Worm (Caenorhabditis elegans) whole organism, L1 larva: ENCODE measurements around the gene F58E6.5.
A peak's percentile ranks its signal among the peaks of the same experiment; 100 is the strongest.

Experiments
- C04F5.9 ChIP-seq: sonication (generic microtip); optimal IDR thresholded peaks from 2 replicates; lab custom pipeline; 2016; ENCODE audit warnings: missing genetic modification characterization, missing compliant biosample characterization
- C16A3.4 ChIP-seq: fragments of 150-350 bp; optimal IDR thresholded peaks from 2 replicates; lab custom pipeline; 2014; ENCODE audit warnings: missing biosample characterization, missing genetic modification characterization
- Y116A8C.19 ChIP-seq: sonication (generic microtip); optimal IDR thresholded peaks from 2 replicates; lab custom pipeline; 2016; ENCODE audit warnings: missing compliant biosample characterization, missing genetic modification characterization, borderline replicate concordance
- alr-1 ChIP-seq: fragments of 200-800 bp; sonication (Bioruptor generic); optimal IDR thresholded peaks from 2 replicates; lab custom pipeline; 2018; ENCODE audit warnings: borderline replicate concordance, mild to moderate bottlenecking, missing genetic modification characterization, missing compliant biosample characterization
- aly-2 ChIP-seq: fragments of 150-350 bp; optimal IDR thresholded peaks from 2 replicates; lab custom pipeline; 2014; ENCODE audit warnings: missing biosample characterization, missing genetic modification characterization
- ceh-82 ChIP-seq, 3 experiments: fragments of 150-350 bp in 1 of 3; sonication (generic microtip) in 2 of 3; optimal IDR thresholded peaks; 2 replicates each; lab custom pipeline; 2014 to 2017; ENCODE audit warnings: missing biosample characterization in 3 of 3, missing genetic modification characterization in 3 of 3
- ceh-90 ChIP-seq: sonication (generic microtip); optimal IDR thresholded peaks from 2 replicates; lab custom pipeline; 2016; ENCODE audit warnings: missing genetic modification characterization, missing compliant biosample characterization
- dsc-1 ChIP-seq: sonication (generic microtip); optimal IDR thresholded peaks from 2 replicates; lab custom pipeline; 2016; ENCODE audit warnings: mild to moderate bottlenecking, missing genetic modification characterization, missing compliant biosample characterization
- efl-1 ChIP-seq, 4 experiments: fragments of 150-350 bp; optimal IDR thresholded peaks in 3 of 4; peaks in 1 of 4; 1 replicate in 1 of 4; 2 replicates in 3 of 4; lab custom pipeline; 2014; ENCODE audit warnings: missing biosample characterization in 2 of 4, missing genetic modification characterization in 2 of 4, missing genetic modification reagents in 2 of 4
- efl-3 ChIP-seq: fragments of 200-800 bp; sonication (Bioruptor generic); optimal IDR thresholded peaks from 2 replicates; lab custom pipeline; 2018; ENCODE audit warnings: mild to moderate bottlenecking, missing genetic modification characterization, missing compliant biosample characterization
- elt-2 ChIP-seq: sonication (generic microtip); optimal IDR thresholded peaks from 2 replicates; lab custom pipeline; 2016; ENCODE audit warnings: missing genetic modification characterization, mild to moderate bottlenecking, inconsistent platforms, missing compliant biosample characterization, missing genetic modification reagents
- ets-5 ChIP-seq: fragments of 200-800 bp; sonication (Bioruptor generic); IDR thresholded peaks from 2 replicates; pipeline ENCODE4 v1.3.6; 2022; ENCODE audit warnings: missing genetic modification characterization, missing compliant biosample characterization
- fkh-10 ChIP-seq: sonication (generic microtip); optimal IDR thresholded peaks from 2 replicates; lab custom pipeline; 2017; ENCODE audit warnings: missing biosample characterization, missing genetic modification reagents, missing genetic modification characterization
- fkh-4 ChIP-seq: sonication (generic microtip); optimal IDR thresholded peaks from 2 replicates; lab custom pipeline; 2016; ENCODE audit warnings: missing compliant biosample characterization, missing genetic modification characterization, borderline replicate concordance
- fkh-8 ChIP-seq: sonication (generic microtip); optimal IDR thresholded peaks from 2 replicates; lab custom pipeline; 2016; ENCODE audit warnings: mild to moderate bottlenecking, missing genetic modification characterization, missing compliant biosample characterization
- fos-1 ChIP-seq: fragments of 150-350 bp; optimal IDR thresholded peaks from 2 replicates; lab custom pipeline; 2014; ENCODE audit warnings: missing biosample characterization, missing genetic modification characterization
- hlh-17 ChIP-seq: fragments of 200-800 bp; sonication (Bioruptor generic); optimal IDR thresholded peaks from 2 replicates; lab custom pipeline; 2018; ENCODE audit warnings: missing genetic modification characterization, mild to moderate bottlenecking, missing compliant biosample characterization, moderate library complexity, borderline replicate concordance
- isw-1 ChIP-seq: fragments of 200-800 bp; sonication (Bioruptor generic); IDR thresholded peaks from 2 replicates; pipeline ENCODE4 v1.3.6; 2022; ENCODE audit warnings: missing genetic modification characterization, missing compliant biosample characterization
- lin-13 ChIP-seq: fragments of 150-350 bp; optimal IDR thresholded peaks from 2 replicates; lab custom pipeline; 2014; ENCODE audit warnings: missing biosample characterization, missing genetic modification reagents, missing genetic modification characterization
- lin-15B ChIP-seq: fragments of 150-350 bp; sonication (generic microtip); optimal IDR thresholded peaks from 3 replicates; lab custom pipeline; 2014; ENCODE audit warnings: missing biosample characterization, missing genetic modification characterization
- lir-3 ChIP-seq: sonication (generic microtip); optimal IDR thresholded peaks from 2 replicates; lab custom pipeline; 2016; ENCODE audit warnings: mild to moderate bottlenecking, missing genetic modification characterization, moderate library complexity, missing compliant biosample characterization; ENCODE audit not compliant: poor library complexity
- mab-9 ChIP-seq: fragments of 200-800 bp; sonication (Bioruptor generic); IDR thresholded peaks from 2 replicates; pipeline ENCODE4 v1.3.6; 2022; ENCODE audit warnings: missing genetic modification reagents, missing genetic modification characterization, missing compliant biosample characterization
- mdl-1 ChIP-seq, 2 experiments: fragments of 150-350 bp; optimal IDR thresholded peaks; 2 replicates each; lab custom pipeline; 2014 to 2017; ENCODE audit warnings: missing biosample characterization in 2 of 2, missing genetic modification characterization in 2 of 2, inconsistent platforms in 1 of 2
- mef-2 ChIP-seq: fragments of 150-350 bp; optimal IDR thresholded peaks from 2 replicates; lab custom pipeline; 2014; ENCODE audit warnings: missing biosample characterization, missing genetic modification characterization
- nhr-11 ChIP-seq: fragments of 150-350 bp; optimal IDR thresholded peaks from 2 replicates; lab custom pipeline; 2014; ENCODE audit warnings: missing biosample characterization, missing genetic modification characterization
- nhr-20 ChIP-seq: sonication (generic microtip); optimal IDR thresholded peaks from 2 replicates; lab custom pipeline; 2016; ENCODE audit warnings: mild to moderate bottlenecking, missing genetic modification characterization, missing compliant biosample characterization
- nhr-76 ChIP-seq: sonication (generic microtip); optimal IDR thresholded peaks from 2 replicates; lab custom pipeline; 2017; ENCODE audit warnings: missing biosample characterization, missing genetic modification characterization
- pqm-1 ChIP-seq: sonication (generic microtip); optimal IDR thresholded peaks from 3 replicates; lab custom pipeline; 2017; ENCODE audit warnings: missing biosample characterization, missing genetic modification characterization
- skn-1 ChIP-seq: fragments of 150-350 bp; optimal IDR thresholded peaks from 2 replicates; lab custom pipeline; 2014; ENCODE audit warnings: missing biosample characterization, missing genetic modification characterization
- sox-4 ChIP-seq: sonication (generic microtip); optimal IDR thresholded peaks from 2 replicates; lab custom pipeline; 2016; ENCODE audit warnings: missing genetic modification characterization, missing compliant biosample characterization
- sptf-1 ChIP-seq: fragments of 150-350 bp; optimal IDR thresholded peaks from 2 replicates; lab custom pipeline; 2014; ENCODE audit warnings: missing biosample characterization, missing genetic modification characterization
- swsn-7 ChIP-seq: sonication (generic microtip); optimal IDR thresholded peaks from 2 replicates; lab custom pipeline; 2016; ENCODE audit warnings: missing genetic modification characterization, missing compliant biosample characterization
- tbx-2 ChIP-seq: sonication (generic microtip); optimal IDR thresholded peaks from 2 replicates; lab custom pipeline; 2016; ENCODE audit warnings: missing genetic modification characterization, missing compliant biosample characterization
- unc-86 ChIP-seq: sonication (generic microtip); optimal IDR thresholded peaks from 2 replicates; lab custom pipeline; 2016; ENCODE audit warnings: missing genetic modification characterization, missing compliant biosample characterization
- vab-15 ChIP-seq: sonication (generic microtip); optimal IDR thresholded peaks from 2 replicates; lab custom pipeline; 2017; ENCODE audit warnings: missing genotype, mild to moderate bottlenecking, missing genetic modification characterization, missing compliant biosample characterization
- xbp-1 ChIP-seq: sonication (generic microtip); optimal IDR thresholded peaks from 2 replicates; lab custom pipeline; 2016; ENCODE audit warnings: missing genetic modification characterization, missing compliant biosample characterization
- zag-1 ChIP-seq: fragments of 150-350 bp; optimal IDR thresholded peaks from 2 replicates; lab custom pipeline; 2014; ENCODE audit warnings: missing biosample characterization, missing genetic modification characterization
- zip-4 ChIP-seq: fragments of 200-800 bp; sonication (Bioruptor generic); optimal IDR thresholded peaks from 2 replicates; lab custom pipeline; 2018; ENCODE audit warnings: mild to moderate bottlenecking, missing genetic modification characterization, moderate library complexity, missing compliant biosample characterization
- ztf-11 ChIP-seq, 2 experiments: sonication (generic microtip); optimal IDR thresholded peaks; 2 replicates each; lab custom pipeline; 2016 to 2017; ENCODE audit warnings: missing genetic modification characterization in 2 of 2, missing biosample characterization in 1 of 2, missing compliant biosample characterization in 1 of 2

F58E6.5 gene

DNA sequence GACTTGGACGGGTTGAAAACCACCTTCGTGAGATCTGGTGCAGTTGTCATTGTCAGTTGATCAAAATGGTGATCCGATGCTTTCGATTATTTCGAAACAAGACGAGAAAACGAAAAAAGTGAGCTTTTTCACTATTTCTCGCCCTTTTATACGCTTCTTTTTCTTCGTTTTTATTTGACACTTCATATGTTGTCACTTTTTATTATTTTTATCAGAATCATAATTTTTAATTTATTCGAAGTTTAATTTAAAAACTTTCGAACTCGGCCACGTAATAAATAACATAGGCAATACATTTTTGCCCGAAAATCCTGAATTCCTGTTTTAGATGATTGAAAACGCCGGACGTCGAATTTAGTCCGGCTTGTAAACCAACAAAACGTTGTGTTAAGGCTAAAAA, at the start of gene F58E6.5:
Gene F58E6.5, minus strand, starts transcription at position 101 of the 400 bp plus-strand sequence.
- TF ChIP-seq mef-2 (no peak), aly-2 (tag; lab: Kevin White, UChicago) (no peak), zag-1 (tag; lab: Kevin White, UChicago) (no peak), ets-5 (GFP tag; lab: Robert Waterston, UW) (no peak), nhr-76 (tag; lab: Kevin White, UChicago) (no peak), vab-15 (tag; lab: Kevin White, UChicago) (no peak), fkh-8 (tag; lab: Kevin White, UChicago) (no peak), elt-2 (tag; lab: Kevin White, UChicago) (no peak), xbp-1 (no peak), fkh-10 (GFP tag; lab: Kevin White, UChicago) (no peak), nhr-11 (tag; lab: Kevin White, UChicago) (no peak), Y116A8C.19 (tag; lab: Kevin White, UChicago) (no peak), ztf-11 (tag; optimal IDR thresholded peaks at IDR 0.05; lab: Kevin White, UChicago) (no peak), nhr-20 (tag; lab: Kevin White, UChicago) (no peak), lir-3 (tag; lab: Kevin White, UChicago) (no peak)

DNA sequence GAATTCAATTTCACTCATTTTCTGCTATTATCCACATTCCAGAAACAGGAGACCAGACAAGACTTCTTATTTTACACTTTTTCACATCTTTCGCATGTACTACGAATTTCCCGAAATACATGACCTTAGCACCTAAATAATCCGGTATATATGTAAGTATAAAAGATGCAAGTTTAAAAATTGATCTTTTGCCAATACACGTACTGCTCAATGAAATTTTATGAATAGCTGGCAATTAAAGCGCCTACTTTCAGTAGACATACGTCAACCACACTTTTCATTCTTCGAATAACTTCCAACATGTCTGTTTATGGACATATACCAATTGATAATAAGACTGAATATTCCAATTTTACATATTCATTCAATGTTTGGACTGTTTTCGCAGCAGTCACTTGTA, 48.8 kb upstream of the F58E6.5 start, which contains the start of gene sru-39:
Gene sru-39, plus strand, starts transcription at position 301 of the 400 bp plus-strand sequence.
- TF ChIP-seq lin-13 (no peak), efl-1 (optimal IDR thresholded peaks at IDR 0.05; lab: Kevin White, UChicago) (no peak), efl-1 (GFP tag; optimal IDR thresholded peaks at IDR 0.05 in 1 of 2; lab: Kevin White, UChicago) (peak in 1 of 2 experiments; percentile 72)

DNA sequence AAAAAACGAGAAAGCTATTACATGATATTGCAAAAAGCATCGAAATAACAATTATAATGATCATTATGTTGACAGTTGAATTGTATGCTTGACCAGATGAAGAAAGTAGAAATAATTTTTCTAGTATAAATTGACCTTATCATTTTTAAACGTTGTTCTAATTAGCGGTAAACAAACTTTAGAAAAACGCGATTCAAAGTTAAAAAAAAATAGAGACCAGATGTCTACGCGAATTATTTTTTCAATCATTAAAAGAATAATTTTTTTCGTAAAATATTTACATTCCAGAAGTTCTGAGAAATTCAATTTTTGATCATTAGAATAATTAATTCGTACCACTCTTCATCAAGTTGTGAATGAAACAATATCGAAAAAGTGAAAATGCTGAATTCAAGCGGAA, 47.6 kb upstream of the F58E6.5 start, which contains the start of gene F46B6.10:
Gene F46B6.10, minus strand, starts transcription at position 101 of the 400 bp plus-strand sequence.
- no peak for TF ChIP-seq fkh-10 (GFP tag; lab: Kevin White, UChicago)
- TF ChIP-seq hlh-17 (GFP tag; lab: Kevin White, UChicago): no peak
- TF ChIP-seq xbp-1: no peak
- TF ChIP-seq tbx-2 (tag; lab: Kevin White, UChicago): no peak
- no peak for TF ChIP-seq sptf-1 (tag; lab: Kevin White, UChicago)
- no peak for TF ChIP-seq unc-86 (tag; lab: Kevin White, UChicago)
- no peak for TF ChIP-seq elt-2 (tag; lab: Kevin White, UChicago)
- no peak for TF ChIP-seq ceh-90 (tag; lab: Kevin White, UChicago)
- no peak for TF ChIP-seq mdl-1 (tag; optimal IDR thresholded peaks at IDR 0.05; lab: Kevin White, UChicago)
- no peak for TF ChIP-seq fos-1 (tag; lab: Kevin White, UChicago)
- no peak for TF ChIP-seq zag-1 (tag; lab: Kevin White, UChicago)
- TF ChIP-seq mab-9 (GFP tag; lab: Robert Waterston, UW): no peak
- no peak for TF ChIP-seq alr-1 (tag; lab: Kevin White, UChicago)
- no peak for TF ChIP-seq isw-1 (GFP tag; lab: Robert Waterston, UW)
- no peak for TF ChIP-seq sox-4 (tag; lab: Kevin White, UChicago)
- no peak for TF ChIP-seq nhr-20 (tag; lab: Kevin White, UChicago)
- TF ChIP-seq pqm-1: no peak

DNA sequence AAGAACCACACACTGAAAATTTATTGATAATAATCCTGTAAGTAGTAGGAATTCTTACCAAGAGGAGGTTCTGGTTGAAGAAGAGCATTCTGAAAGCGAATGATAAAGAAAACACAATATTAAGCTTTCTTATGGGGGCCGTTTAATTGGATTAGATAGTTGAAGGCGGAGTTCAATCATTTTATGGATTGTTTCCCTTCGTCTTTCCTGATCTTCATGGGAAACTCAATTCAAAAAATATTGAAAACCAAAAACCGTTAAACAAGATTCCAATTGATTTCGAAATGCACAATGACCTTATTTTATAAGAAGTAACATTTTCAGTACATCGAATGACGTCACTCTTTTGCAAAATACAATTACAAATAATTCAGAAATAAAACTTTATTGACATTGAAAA, 44.7 kb upstream of the F58E6.5 start, which contains the start of gene F46B6.13:
Gene F46B6.13, minus strand, starts transcription at position 101 of the 400 bp plus-strand sequence.
- no peak for TF ChIP-seq C04F5.9 (tag; lab: Kevin White, UChicago)
- TF ChIP-seq fos-1 (tag; lab: Kevin White, UChicago): no peak
- no peak for TF ChIP-seq zip-4
- TF ChIP-seq ceh-82 (tag; optimal IDR thresholded peaks at IDR 0.05; lab: Kevin White, UChicago): no peak
- TF ChIP-seq efl-3: no peak

DNA sequence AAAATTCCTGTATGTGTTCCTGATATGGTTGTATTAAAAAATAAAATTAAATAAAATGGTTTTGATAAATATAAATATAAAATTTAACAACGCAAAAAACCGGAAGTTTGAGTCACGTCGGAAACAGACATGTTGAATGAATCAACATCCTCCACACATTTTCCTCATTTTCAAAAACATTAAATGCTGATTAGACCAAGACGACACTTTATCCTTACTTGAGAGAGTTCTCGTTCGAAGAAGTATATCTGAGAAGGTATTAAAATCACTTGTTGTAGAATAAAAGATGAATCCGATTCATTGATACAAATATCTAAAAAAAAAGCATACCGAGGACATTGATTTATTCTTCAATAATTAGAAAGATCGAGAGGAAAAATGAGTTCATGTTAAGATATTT, 43.9 kb upstream of the F58E6.5 start:
- TF ChIP-seq fkh-4: peak; percentile 34
- no peak for TF ChIP-seq lin-15B (tag; lab: Kevin White, UChicago)
- TF ChIP-seq skn-1 (tag; lab: Kevin White, UChicago): no peak
- no peak for TF ChIP-seq fos-1 (tag; lab: Kevin White, UChicago)
- no peak for TF ChIP-seq mdl-1 (tag; optimal IDR thresholded peaks at IDR 0.05; lab: Kevin White, UChicago)
- TF ChIP-seq tbx-2 (tag; lab: Kevin White, UChicago): no peak
- no peak for TF ChIP-seq ets-5 (GFP tag; lab: Robert Waterston, UW)
- no peak for TF ChIP-seq swsn-7 (tag; lab: Kevin White, UChicago)
- TF ChIP-seq efl-1 (optimal IDR thresholded peaks at IDR 0.05; lab: Kevin White, UChicago): no peak
- TF ChIP-seq efl-1 (GFP tag; optimal IDR thresholded peaks at IDR 0.05 in 1 of 2; lab: Kevin White, UChicago): peak in 1 of 2 experiments; percentile 51
- TF ChIP-seq dsc-1 (tag; lab: Kevin White, UChicago): peak; percentile 87
- TF ChIP-seq C16A3.4: no peak
